Worm (Caenorhabditis elegans) whole organism, young adult: ENCODE data around the gene C39B5.5.
A peak's percentile ranks its signal among the peaks of the same experiment; 100 is the strongest.

Experiments
- C06A6.2 ChIP-seq: fragments of 200-800 bp; sonication (Bioruptor generic); conservative IDR thresholded peaks from 2 replicates; pipeline ENCODE4 v1.3.6; 2022; ENCODE audit warnings: missing genetic modification characterization, missing compliant biosample characterization
- D2030.7 ChIP-seq: fragments of 200-800 bp; sonication (Bioruptor generic); IDR thresholded peaks from 2 replicates; pipeline ENCODE4 v1.3.6; 2022; ENCODE audit warnings: missing genetic modification reagents, missing genetic modification characterization, missing compliant biosample characterization
- F23B12.7 ChIP-seq: sonication (generic microtip); optimal IDR thresholded peaks from 2 replicates; lab custom pipeline; 2017; ENCODE audit warnings: missing genetic modification characterization, mild to moderate bottlenecking, missing compliant biosample characterization, antibody characterized with exemption, moderate library complexity; ENCODE audit not compliant: insufficient read depth
- F33H1.4 ChIP-seq: fragments of 200-800 bp; sonication (Bioruptor generic); IDR thresholded peaks from 2 replicates; pipeline ENCODE4 v1.3.6; 2022; ENCODE audit warnings: missing genetic modification reagents, missing genetic modification characterization, missing compliant biosample characterization
- F57C9.4 ChIP-seq: sonication (generic microtip); optimal IDR thresholded peaks from 2 replicates; lab custom pipeline; 2017; ENCODE audit warnings: mild to moderate bottlenecking, missing genetic modification characterization, missing compliant biosample characterization
- T26A5.8 ChIP-seq: sonication (generic microtip); optimal IDR thresholded peaks from 2 replicates; lab custom pipeline; 2016; ENCODE audit warnings: missing genetic modification characterization, missing compliant biosample characterization
- Y56A3A.18 ChIP-seq: fragments of 200-800 bp; sonication (Bioruptor generic); IDR thresholded peaks from 2 replicates; pipeline ENCODE4 v1.3.6; 2022; ENCODE audit warnings: missing genetic modification reagents, missing genetic modification characterization, missing compliant biosample characterization
- Y95B8A.8 ChIP-seq: fragments of 200-800 bp; sonication (Bioruptor generic); IDR thresholded peaks from 2 replicates; pipeline ENCODE4 v1.3.6; 2022; ENCODE audit warnings: missing genetic modification reagents, missing genetic modification characterization, missing compliant biosample characterization
- ama-1 ChIP-seq, 3 experiments: fragments of 150-350 bp in 1 of 3; sonication (generic microtip) in 2 of 3; optimal IDR thresholded peaks; 2 replicates each; lab custom pipeline; 2014 to 2018; ENCODE audit warnings: missing biosample characterization in 2 of 3, missing genetic modification characterization in 2 of 3, missing genetic modification reagents in 2 of 3
- attf-6 ChIP-seq: fragments of 200-800 bp; sonication (Bioruptor generic); IDR thresholded peaks from 2 replicates; pipeline ENCODE4 v1.3.6; 2022; ENCODE audit warnings: missing genetic modification reagents, missing genetic modification characterization, missing compliant biosample characterization
- cebp-1 ChIP-seq, 2 experiments: fragments of 200-800 bp in 1 of 2; sonication (Bioruptor generic) in 1 of 2; sonication (generic microtip) in 1 of 2; IDR thresholded peaks in 1 of 2; optimal IDR thresholded peaks in 1 of 2; 2 replicates each; pipeline versions ENCODE4 v1.3.6 to Lab custom; 2017 to 2022; ENCODE audit warnings: missing compliant biosample characterization in 2 of 2, missing genetic modification characterization in 2 of 2, mild to moderate bottlenecking in 1 of 2, missing genetic modification reagents in 1 of 2, moderate library complexity in 1 of 2
- cebp-2 ChIP-seq: fragments of 200-800 bp; sonication (Bioruptor generic); IDR thresholded peaks from 2 replicates; pipeline ENCODE4 v1.3.6; 2022; ENCODE audit warnings: missing genetic modification characterization, missing compliant biosample characterization
- ceh-27 ChIP-seq: fragments of 200-800 bp; sonication (Bioruptor generic); optimal IDR thresholded peaks from 2 replicates; lab custom pipeline; 2018; ENCODE audit warnings: mild to moderate bottlenecking, missing genetic modification characterization, moderate library complexity, missing compliant biosample characterization
- ceh-40 ChIP-seq: fragments of 200-800 bp; sonication (Bioruptor generic); IDR thresholded peaks from 2 replicates; pipeline ENCODE4 v1.3.6; 2022; ENCODE audit warnings: missing genetic modification characterization, missing compliant biosample characterization
- ceh-58 ChIP-seq: fragments of 200-800 bp; sonication (Bioruptor generic); IDR thresholded peaks from 2 replicates; pipeline ENCODE4 v1.3.6; 2022; ENCODE audit warnings: missing genetic modification characterization, missing compliant biosample characterization
- die-1 ChIP-seq: sonication (generic microtip); optimal IDR thresholded peaks from 2 replicates; lab custom pipeline; 2016; ENCODE audit warnings: missing genotype, mild to moderate bottlenecking, missing genetic modification characterization, missing compliant biosample characterization
- dpl-1 ChIP-seq: fragments of 150-350 bp; optimal IDR thresholded peaks from 2 replicates; lab custom pipeline; 2014; ENCODE audit warnings: missing biosample characterization, missing genetic modification reagents, missing genetic modification characterization
- hsf-1 ChIP-seq: fragments of 200-800 bp; sonication (Bioruptor generic); IDR thresholded peaks from 2 replicates; pipeline ENCODE4 v1.3.6; 2022; ENCODE audit warnings: missing genetic modification reagents, missing genetic modification characterization, missing compliant biosample characterization
- lag-1 ChIP-seq: fragments of 200-800 bp; sonication (Bioruptor generic); IDR thresholded peaks from 2 replicates; pipeline ENCODE4 v1.3.6; 2022; ENCODE audit warnings: missing genetic modification reagents, missing genetic modification characterization, missing compliant biosample characterization
- let-607 ChIP-seq, 2 experiments: fragments of 200-800 bp in 1 of 2; sonication (Bioruptor generic) in 1 of 2; sonication (generic microtip) in 1 of 2; optimal IDR thresholded peaks; 2 replicates each; lab custom pipeline; 2016 to 2018; ENCODE audit warnings: mild to moderate bottlenecking in 2 of 2, missing compliant biosample characterization in 2 of 2, missing genetic modification characterization in 2 of 2, moderate library complexity in 2 of 2, missing genotype in 1 of 2
- lir-1 ChIP-seq: fragments of 200-800 bp; sonication (Bioruptor generic); conservative IDR thresholded peaks from 2 replicates; pipeline ENCODE4 v1.3.6; 2022; ENCODE audit warnings: missing genetic modification reagents, missing genetic modification characterization, missing compliant biosample characterization
- mes-4 ChIP-seq: sonication (generic microtip); optimal IDR thresholded peaks from 2 replicates; lab custom pipeline; 2016; ENCODE audit warnings: missing genotype, missing genetic modification characterization, missing compliant biosample characterization
- nfya-1 ChIP-seq: sonication (generic microtip); optimal IDR thresholded peaks from 2 replicates; lab custom pipeline; 2017; ENCODE audit warnings: antibody characterized with exemption, missing compliant biosample characterization, missing genetic modification characterization, borderline replicate concordance; ENCODE audit not compliant: insufficient read depth
- nhr-179 ChIP-seq: sonication (generic microtip); optimal IDR thresholded peaks from 2 replicates; lab custom pipeline; 2016; ENCODE audit warnings: mild to moderate bottlenecking, missing genetic modification characterization, missing compliant biosample characterization
- nhr-27 ChIP-seq: fragments of 200-800 bp; sonication (Bioruptor generic); optimal IDR thresholded peaks from 2 replicates; lab custom pipeline; 2018; ENCODE audit warnings: mild to moderate bottlenecking, missing genetic modification characterization, moderate library complexity, missing compliant biosample characterization
- nhr-80 ChIP-seq: sonication (generic microtip); optimal IDR thresholded peaks from 2 replicates; lab custom pipeline; 2016; ENCODE audit warnings: missing genetic modification characterization, missing compliant biosample characterization
- nhr-90 ChIP-seq: sonication (generic microtip); optimal IDR thresholded peaks from 2 replicates; lab custom pipeline; 2016; ENCODE audit warnings: missing genotype, mild to moderate bottlenecking, missing genetic modification characterization, missing compliant biosample characterization
- sdz-38 ChIP-seq: sonication (generic microtip); optimal IDR thresholded peaks from 2 replicates; lab custom pipeline; 2016; ENCODE audit warnings: missing genotype, missing genetic modification characterization, missing compliant biosample characterization
- snpc-1.3 ChIP-seq: sonication (generic microtip); optimal IDR thresholded peaks from 2 replicates; lab custom pipeline; 2017; ENCODE audit warnings: missing genetic modification characterization, mild to moderate bottlenecking, missing compliant biosample characterization, antibody characterized with exemption, moderate library complexity, missing genotype, missing genetic modification reagents; ENCODE audit not compliant: insufficient read depth
- snpc-3.4 ChIP-seq: sonication (generic microtip); optimal IDR thresholded peaks from 2 replicates; lab custom pipeline; 2017; ENCODE audit warnings: missing genetic modification characterization, mild to moderate bottlenecking, missing compliant biosample characterization, antibody characterized with exemption, moderate library complexity, missing genotype, missing genetic modification reagents
- sptf-2 ChIP-seq: fragments of 200-800 bp; sonication (Bioruptor generic); optimal IDR thresholded peaks from 2 replicates; lab custom pipeline; 2018; ENCODE audit warnings: mild to moderate bottlenecking, missing genetic modification characterization, missing compliant biosample characterization
- tlf-1 ChIP-seq: fragments of 200-800 bp; sonication (Bioruptor generic); optimal IDR thresholded peaks from 2 replicates; lab custom pipeline; 2018; ENCODE audit warnings: mild to moderate bottlenecking, missing genetic modification characterization, missing compliant biosample characterization
- unc-62 ChIP-seq: fragments of 150-350 bp; optimal IDR thresholded peaks from 2 replicates; lab custom pipeline; 2014; ENCODE audit warnings: missing biosample characterization, missing genetic modification reagents, missing genetic modification characterization
- xnd-1 ChIP-seq: sonication (generic microtip); optimal IDR thresholded peaks from 2 replicates; lab custom pipeline; 2016; ENCODE audit warnings: missing genotype, missing genetic modification reagents, missing genetic modification characterization, missing compliant biosample characterization
- ztf-18 ChIP-seq: sonication (generic microtip); optimal IDR thresholded peaks from 2 replicates; lab custom pipeline; 2016; ENCODE audit warnings: missing genotype, mild to moderate bottlenecking, missing genetic modification characterization, missing compliant biosample characterization

Gene C39B5.5

ce11 chrIII:2245727-2246126 is 37.8 kb downstream of the C39B5.5 start, which contains the start of gene srd-67:
srd-67 (minus strand) TSS chrIII:2245827.
- TF ChIP-seq snpc-1.3 (no peak), Y95B8A.8 (no peak), nhr-179 (no peak), ceh-27 (GFP tag; lab: Kevin White, UChicago) (no peak), snpc-3.4 (no peak), T26A5.8 (no peak), cebp-1 (GFP tag; IDR thresholded peaks at IDR 0.05; lab: Robert Waterston, UW) (no peak), cebp-1 (tag; optimal IDR thresholded peaks at IDR 0.05; lab: Kevin White, UChicago) (no peak), lir-1 (GFP tag; lab: Robert Waterston, UW) (no peak), unc-62 (GFP tag; lab: Kevin White, UChicago) (no peak), ama-1 (optimal IDR thresholded peaks at IDR 0.05; lab: Kevin White, UChicago) (no peak), ama-1 (GFP tag; optimal IDR thresholded peaks at IDR 0.05; lab: Kevin White, UChicago) (no peak)

ce11 chrIII:2251348-2251747 is 43.4 kb downstream of the C39B5.5 start, which contains the start of gene fbxa-7:
fbxa-7 (minus strand) TSS chrIII:2251448.
- TF ChIP-seq let-607 (tag; optimal IDR thresholded peaks at IDR 0.05; lab: Kevin White, UChicago) (no peak), sptf-2 (GFP tag; lab: Kevin White, UChicago) (no peak), C06A6.2 (GFP tag; lab: Robert Waterston, UW) (no peak), F33H1.4 (GFP tag; lab: Robert Waterston, UW) (no peak)

ce11 chrIII:2253027-2253499 is 45.1 kb downstream of the C39B5.5 start, which contains the start of gene fbxa-73:
fbxa-73 (plus strand) TSS chrIII:2253449.
- peak; percentile 26 for TF ChIP-seq nhr-80 (tag; lab: Kevin White, UChicago)
- no peak for TF ChIP-seq xnd-1 (tag; lab: Kevin White, UChicago)
- no peak for TF ChIP-seq tlf-1 (GFP tag; lab: Kevin White, UChicago)
- TF ChIP-seq cebp-2 (GFP tag; lab: Robert Waterston, UW) = no peak
- no peak for TF ChIP-seq nhr-27 (tag; lab: Kevin White, UChicago)

- TF ChIP-seq hsf-1 (GFP tag; lab: Robert Waterston, UW) (no peak), mes-4 (tag; lab: Kevin White, UChicago) (no peak), D2030.7 (GFP tag; lab: Robert Waterston, UW) (no peak), sdz-38 (no peak), die-1 (tag; lab: Kevin White, UChicago) (no peak), F23B12.7 (tag; lab: Kevin White, UChicago) (no peak), dpl-1 (GFP tag; lab: Kevin White, UChicago) (no peak), Y56A3A.18 (no peak), attf-6 (no peak), ztf-18 (tag; lab: Kevin White, UChicago) (no peak), F57C9.4 (tag; lab: Kevin White, UChicago) (no peak), lag-1 (GFP tag; lab: Robert Waterston, UW) (no peak), nfya-1 (tag; lab: Kevin White, UChicago) (no peak), nhr-90 (tag; lab: Kevin White, UChicago) (no peak), ceh-58 (GFP tag; lab: Robert Waterston, UW) (no peak), let-607 (tag; optimal IDR thresholded peaks at IDR 0.05; lab: Kevin White, UChicago) (no peak), C06A6.2 (GFP tag; lab: Robert Waterston, UW) (no peak), ceh-40 (no peak)
Measured at ce11 chrIII:2255522-2255921, 47.6 kb downstream of the C39B5.5 start, which contains the start of gene fbxa-71. fbxa-71 (plus strand) TSS chrIII:2255822.
